Worm (Caenorhabditis elegans): ENCODE data around the gene F08C6.18.

F08C6.18 gene

DNA sequence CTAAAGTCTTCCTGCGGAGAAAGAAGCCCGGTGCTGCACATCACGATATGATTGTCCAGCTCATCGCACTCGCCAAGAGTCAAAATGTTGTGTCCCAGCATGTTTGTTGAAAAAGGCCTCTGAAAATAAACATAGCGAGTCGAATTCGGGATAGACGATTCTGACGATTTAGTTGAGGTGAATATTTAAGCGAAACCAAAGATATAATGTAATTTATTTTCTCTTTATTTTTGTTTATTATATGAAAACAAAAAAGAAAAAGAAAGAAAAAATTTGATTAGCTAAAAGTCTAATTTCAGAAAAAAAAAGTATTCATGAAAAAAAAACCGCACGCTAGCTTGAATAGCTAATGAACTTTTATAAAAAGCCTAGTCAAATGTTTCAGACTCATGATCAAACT is 40.8 kb downstream of the F08C6.18 start, which contains the start of gene ceh-14:
ceh-14 (minus strand) TSS at position 101 of the 400 bp plus-strand sequence.
- TF ChIP-seq hlh-1 (tag; optimal IDR thresholded peaks at IDR 0.05), result no peak
- no peak for TF ChIP-seq elt-3 (tag; optimal IDR thresholded peaks at IDR 0.05)
- no peak for TF ChIP-seq nhr-12 (tag; optimal IDR thresholded peaks at IDR 0.05)
- TF ChIP-seq lsy-2 (tag; optimal IDR thresholded peaks at IDR 0.05), result no peak
- no peak for TF ChIP-seq mab-5 (tag; optimal IDR thresholded peaks at IDR 0.05)
- no peak for TF ChIP-seq M03D4.4 (tag; optimal IDR thresholded peaks at IDR 0.05)
- TF ChIP-seq nhr-76 (tag; optimal IDR thresholded peaks at IDR 0.05), result no peak
- TF ChIP-seq snpc-4 (tag; optimal IDR thresholded peaks at IDR 0.05), result no peak
- TF ChIP-seq unc-62 (GFP tag; optimal IDR thresholded peaks at IDR 0.05), result no peak
- no peak for TF ChIP-seq ham-2 (GFP tag; optimal IDR thresholded peaks at IDR 0.05)
- TF ChIP-seq flh-1 (GFP tag; optimal IDR thresholded peaks at IDR 0.05), result no peak
- TF ChIP-seq zip-8 (tag; optimal IDR thresholded peaks at IDR 0.05), result no peak

DNA sequence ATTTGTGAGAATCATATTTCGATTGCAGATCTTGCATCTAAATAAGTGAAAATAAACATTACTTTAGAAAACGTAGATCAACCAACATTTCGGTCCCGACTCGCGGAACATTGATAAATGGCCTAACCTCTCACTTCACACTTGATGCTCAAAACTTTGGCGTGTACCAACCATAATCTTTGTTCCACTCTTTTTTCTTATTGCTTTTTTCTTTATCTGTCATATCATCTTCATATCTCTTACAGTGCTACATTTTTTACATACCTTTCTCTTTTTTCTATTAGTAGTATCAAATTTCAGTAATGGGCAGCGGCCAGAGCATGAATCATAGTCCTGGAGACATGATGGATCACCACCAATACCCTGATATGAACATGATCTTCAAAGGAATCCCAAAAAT is 48.2 kb downstream of the F08C6.18 start, which contains the start of gene F46C8.3:
F46C8.3 (plus strand) TSS at position 301 of the 400 bp plus-strand sequence.
- no peak for TF ChIP-seq bed-3 (GFP tag; optimal IDR thresholded peaks at IDR 0.05)
- TF ChIP-seq flh-1 (GFP tag; optimal IDR thresholded peaks at IDR 0.05), result no peak
- no peak for TF ChIP-seq lsy-2 (tag; optimal IDR thresholded peaks at IDR 0.05)
- TF ChIP-seq unc-39 (tag; optimal IDR thresholded peaks at IDR 0.05), result no peak
- TF ChIP-seq nhr-76 (tag; optimal IDR thresholded peaks at IDR 0.05), result no peak
- TF ChIP-seq nhr-237 (tag; optimal IDR thresholded peaks at IDR 0.05), result no peak
- TF ChIP-seq cnd-1 (tag; optimal IDR thresholded peaks at IDR 0.05), result no peak
- no peak for TF ChIP-seq nhr-12 (tag; optimal IDR thresholded peaks at IDR 0.05)
- TF ChIP-seq pha-4 (tag; optimal IDR thresholded peaks at IDR 0.05), result no peak
- no peak for TF ChIP-seq lin-32 (GFP tag; optimal IDR thresholded peaks at IDR 0.05)

DNA sequence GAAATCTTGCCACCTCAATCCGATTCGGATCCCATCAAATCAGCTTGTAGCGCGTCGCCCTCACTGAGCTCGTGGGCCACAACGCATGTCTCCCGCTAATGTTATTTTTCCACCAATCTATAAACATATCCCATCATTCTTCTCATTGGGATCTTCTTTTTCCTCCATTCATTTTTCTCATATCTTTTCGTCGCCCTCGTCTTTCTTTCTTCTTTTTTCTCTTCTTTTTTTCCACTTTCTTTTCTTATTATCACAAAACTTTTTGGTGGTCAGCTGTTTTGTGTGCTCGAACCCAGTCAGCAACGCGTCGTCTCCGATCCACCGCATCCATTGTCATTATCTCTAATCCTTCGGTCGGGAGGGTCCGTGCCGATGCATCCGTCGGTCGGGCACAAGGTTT is 49.6 kb downstream of the F08C6.18 start:
- TF ChIP-seq flh-1 (GFP tag; optimal IDR thresholded peaks at IDR 0.05) (no peak), snpc-4 (tag; optimal IDR thresholded peaks at IDR 0.05) (no peak), sptf-1 (tag; optimal IDR thresholded peaks at IDR 0.05) (no peak), hlh-1 (tag; optimal IDR thresholded peaks at IDR 0.05) (peak; percentile 90), unc-62 (GFP tag; optimal IDR thresholded peaks at IDR 0.05) (peak; percentile 18), drap-1 (GFP tag; optimal IDR thresholded peaks at IDR 0.05) (no peak), lin-32 (GFP tag; optimal IDR thresholded peaks at IDR 0.05) (no peak), pha-4 (tag; optimal IDR thresholded peaks at IDR 0.05) (no peak), mep-1 (tag; optimal IDR thresholded peaks at IDR 0.05) (no peak), ces-1 (GFP tag; optimal IDR thresholded peaks at IDR 0.05) (peak; percentile 9), zip-8 (tag; optimal IDR thresholded peaks at IDR 0.05) (no peak), nhr-237 (tag; optimal IDR thresholded peaks at IDR 0.05) (no peak), mls-2 (tag; optimal IDR thresholded peaks at IDR 0.05) (no peak), mab-5 (tag; optimal IDR thresholded peaks at IDR 0.05) (no peak), unc-120 (tag; optimal IDR thresholded peaks at IDR 0.05; ENCODE audit: poor library complexity, severe bottlenecking) (peak; percentile 29), lsy-2 (tag; optimal IDR thresholded peaks at IDR 0.05) (no peak), M03D4.4 (tag; optimal IDR thresholded peaks at IDR 0.05) (peak; percentile 34)
